Fruit fly (Drosophila melanogaster) whole organism, pupa: ENCODE data around the gene CG4829.

Experiments used
- CG13204 ChIP-seq: fragments of 200-800 bp; sonication (Bioruptor generic); optimal IDR thresholded peaks from 2 replicates; lab custom pipeline; 2018; ENCODE audit warnings: missing biosample characterization, mild to moderate bottlenecking, missing genetic modification characterization, moderate library complexity
- CG17806 ChIP-seq: fragments of 200-800 bp; sonication (Bioruptor generic); optimal IDR thresholded peaks from 2 replicates; lab custom pipeline; 2018; ENCODE audit warnings: missing biosample characterization, mild to moderate bottlenecking, missing genetic modification characterization, moderate library complexity
- CG4496 ChIP-seq: fragments of 200-800 bp; sonication (Bioruptor generic); IDR thresholded peaks from 3 replicates; pipeline ENCODE4 v1.3.6; 2022; ENCODE audit warnings: missing biosample characterization, missing genetic modification characterization
- CG8159 ChIP-seq: fragments of 200-800 bp; sonication (Bioruptor generic); optimal IDR thresholded peaks from 3 replicates; lab custom pipeline; 2018; ENCODE audit warnings: missing biosample characterization, mild to moderate bottlenecking, missing genetic modification characterization, moderate library complexity
- CG8301 ChIP-seq: fragments of 200-800 bp; sonication (Bioruptor generic); optimal IDR thresholded peaks from 2 replicates; lab custom pipeline; 2018; ENCODE audit warnings: missing biosample characterization, mild to moderate bottlenecking, missing genetic modification characterization
- CG9948 ChIP-seq: fragments of 200-800 bp; sonication (Bioruptor generic); optimal IDR thresholded peaks from 2 replicates; lab custom pipeline; 2018; ENCODE audit warnings: missing biosample characterization, mild to moderate bottlenecking, missing genetic modification characterization, moderate library complexity
- EcR ChIP-seq: fragments of 200-800 bp; sonication (Bioruptor generic); optimal IDR thresholded peaks from 3 replicates; lab custom pipeline; 2019; ENCODE audit warnings: missing biosample characterization, missing genetic modification characterization, mild to moderate bottlenecking, moderate library complexity, missing genetic modification reagents
- fd96Ca ChIP-seq: fragments of 200-800 bp; sonication (Bioruptor generic); IDR thresholded peaks from 3 replicates; pipeline ENCODE4 v1.3.6; 2022; ENCODE audit warnings: missing biosample characterization, missing genetic modification characterization
- gl ChIP-seq: fragments of 200-800 bp; sonication (Bioruptor generic); optimal IDR thresholded peaks from 2 replicates; lab custom pipeline; 2018; ENCODE audit warnings: missing biosample characterization, mild to moderate bottlenecking, missing genetic modification characterization

- TF ChIP-seq CG8159 (peak; percentile 81), fd96Ca (peak; percentile 75; the same call in 2 of the 3 replicates), EcR (GFP tag; lab: Kevin White, UChicago) (no peak), CG4496 (GFP tag; lab: Robert Waterston, UW) (peak; percentile 85), gl (peak; percentile 64), CG17806 (tag; lab: Kevin White, UChicago) (peak; percentile 75), CG9948 (peak; percentile 80), CG13204 (peak; percentile 36), CG8301 (peak; percentile 74)
These were observed 60.3 kb downstream of the CG4829 start for dm6 chrX:16871808-16872207.
